Fruit fly (Drosophila melanogaster): ENCODE data around the gene abs.

abs gene

DNA sequence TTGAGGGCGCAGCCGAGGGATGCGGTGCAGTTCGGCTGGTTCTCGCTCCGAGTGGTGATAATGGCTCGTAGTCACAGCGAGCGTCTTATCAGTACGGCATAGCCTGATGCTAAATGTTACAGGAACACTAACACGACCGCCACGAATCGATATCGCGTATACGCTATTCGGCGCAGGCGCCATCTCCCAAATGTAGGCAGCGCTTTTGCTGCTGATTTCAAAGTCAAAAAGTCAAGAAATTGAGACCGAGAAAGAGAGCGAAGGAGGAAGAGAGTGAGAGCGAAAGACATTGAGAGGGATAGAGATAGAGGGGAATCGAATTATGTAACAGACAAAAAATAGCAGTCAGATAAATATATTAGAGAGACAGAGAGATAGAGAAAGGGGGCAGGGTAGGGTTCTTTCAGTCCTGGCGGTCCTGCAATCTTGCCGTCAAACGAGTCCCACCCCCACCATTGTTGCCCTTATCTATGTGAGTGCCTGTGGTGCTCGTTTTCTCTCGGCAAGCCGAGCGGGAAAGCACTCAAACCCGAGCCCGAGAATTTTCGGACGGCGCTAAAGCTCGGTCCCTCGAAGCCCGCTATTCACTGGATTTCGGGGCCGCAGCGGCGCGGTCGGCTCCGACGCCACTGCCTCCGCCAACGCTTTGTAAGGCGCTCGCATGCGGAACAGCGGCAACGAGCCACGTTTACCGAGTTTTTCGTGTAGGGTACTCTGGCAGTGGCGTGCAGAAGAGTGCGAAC lies 48.4 kb downstream of the abs start:
- TF ChIP-seq Hr83 (GFP tag; optimal IDR thresholded peaks at IDR 0.05; ENCODE audit: poor library complexity, severe bottlenecking) = no peak
- no peak for TF ChIP-seq OdsH (GFP tag; optimal IDR thresholded peaks at IDR 0.05)
- no peak for TF ChIP-seq usp (GFP tag; optimal IDR thresholded peaks at IDR 0.05)
- TF ChIP-seq ey (GFP tag; optimal IDR thresholded peaks at IDR 0.05) = no peak
- no peak for TF ChIP-seq psq (GFP tag; optimal IDR thresholded peaks at IDR 0.05)
- TF ChIP-seq dmrt93B (GFP tag; optimal IDR thresholded peaks at IDR 0.05) = no peak
- TF ChIP-seq h (GFP tag; optimal IDR thresholded peaks at IDR 0.05) = no peak
- no peak for TF ChIP-seq Abd-B (GFP tag; optimal IDR thresholded peaks at IDR 0.05)
- no peak for TF ChIP-seq tai (GFP tag; optimal IDR thresholded peaks at IDR 0.05)
- no peak for TF ChIP-seq sage (GFP tag; optimal IDR thresholded peaks at IDR 0.05)
- TF ChIP-seq HLH106 (tag; optimal IDR thresholded peaks at IDR 0.05) = no peak
- no peak for TF ChIP-seq CG9705 (GFP tag; optimal IDR thresholded peaks at IDR 0.05)
- TF ChIP-seq rgr (GFP tag; optimal IDR thresholded peaks at IDR 0.05) = no peak
- TF ChIP-seq N (GFP tag; optimal IDR thresholded peaks at IDR 0.05) = no peak

DNA sequence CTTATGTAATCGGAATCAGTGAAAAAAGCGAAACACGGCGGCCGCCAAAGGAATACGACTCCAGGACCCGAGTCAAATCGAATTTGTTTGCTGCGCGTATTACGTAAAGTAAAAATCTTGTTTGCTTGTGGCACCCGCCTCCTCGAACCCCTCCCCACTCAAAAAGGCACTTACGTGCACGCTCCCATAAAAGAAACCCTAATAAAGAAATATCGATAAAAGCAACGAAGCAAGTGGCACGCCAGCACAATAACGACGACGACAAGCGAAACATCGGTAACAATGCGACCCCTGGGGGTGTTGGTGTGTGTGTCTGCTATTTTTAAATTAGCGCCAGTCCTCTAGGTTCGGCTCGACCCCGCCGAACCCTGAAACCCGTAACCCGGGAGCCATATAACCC lies 49.4 kb downstream of the abs start:
- TF ChIP-seq CrebA (GFP tag; optimal IDR thresholded peaks at IDR 0.05; ENCODE audit: borderline replicate concordance) (no peak), Dfd (GFP tag; optimal IDR thresholded peaks at IDR 0.05) (no peak)

DNA sequence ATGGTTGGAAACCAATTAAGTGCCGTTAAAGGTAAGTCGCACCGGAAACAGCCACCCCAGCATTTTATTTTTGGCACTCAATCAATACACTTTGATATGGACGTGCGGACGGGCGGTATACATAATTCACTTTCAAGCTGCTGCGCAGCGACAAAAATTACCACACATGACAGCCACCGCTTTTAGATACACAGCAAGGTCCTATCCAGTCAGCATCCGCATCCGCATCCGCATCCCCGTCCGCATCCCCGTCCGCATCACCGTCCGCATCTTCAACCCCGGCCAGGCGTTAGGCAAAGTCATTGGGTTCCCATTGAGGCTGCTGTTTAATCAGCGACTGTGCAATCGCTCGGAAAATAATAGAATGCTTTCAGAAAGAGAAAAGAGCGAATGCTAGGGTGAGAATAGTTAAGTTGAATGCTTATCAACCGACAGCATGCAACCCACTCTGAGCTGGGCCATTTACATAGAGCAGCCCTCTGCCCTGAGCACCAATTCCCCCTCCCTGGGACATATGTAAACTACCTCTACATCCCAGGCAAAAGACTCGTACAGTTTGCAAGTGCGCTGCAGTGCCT lies 51.6 kb downstream of the abs start:
- no peak for TF ChIP-seq Jra (GFP tag; optimal IDR thresholded peaks at IDR 0.05)
- TF ChIP-seq dmrt93B (GFP tag; optimal IDR thresholded peaks at IDR 0.05) = no peak
- TF ChIP-seq br (GFP tag; optimal IDR thresholded peaks at IDR 0.05) = no peak
- TF ChIP-seq sage (GFP tag; optimal IDR thresholded peaks at IDR 0.05) = no peak
- no peak for TF ChIP-seq sv (GFP tag; optimal IDR thresholded peaks at IDR 0.05)
- TF ChIP-seq Abd-B (GFP tag; optimal IDR thresholded peaks at IDR 0.05) = no peak
- no peak for TF ChIP-seq tai (GFP tag; optimal IDR thresholded peaks at IDR 0.05)
- TF ChIP-seq Dif (GFP tag; optimal IDR thresholded peaks at IDR 0.05; ENCODE audit: partially characterized antibody) = no peak
- TF ChIP-seq HLH106 (tag; optimal IDR thresholded peaks at IDR 0.05) = no peak
- no peak for TF ChIP-seq psq (GFP tag; optimal IDR thresholded peaks at IDR 0.05)
- no peak for TF ChIP-seq ey (GFP tag; optimal IDR thresholded peaks at IDR 0.05)
